Fruit fly (Drosophila melanogaster) whole organism: ENCODE data around the gene ETHR.

ENCODE experiments used
- CG8478 ChIP-seq: fragments of >200 bp; optimal IDR thresholded peaks from 2 replicates; lab custom pipeline; 2018; ENCODE audit warnings: inconsistent platforms
- EcR ChIP-seq, 2 experiments: fragments of >200 bp; optimal IDR thresholded peaks; 2 replicates each; lab custom pipeline; 2017; ENCODE audit warnings: missing biosample characterization in 2 of 2, missing genetic modification characterization in 2 of 2, missing genetic modification reagents in 2 of 2
- psq ChIP-seq: fragments of >200 bp; optimal IDR thresholded peaks from 2 replicates; lab custom pipeline; 2017

dm6 chr3R:21224230-21224629, 22.6 kb upstream of the ETHR start:
- no peak for TF ChIP-seq psq (lab: Kevin White, UChicago)
- TF ChIP-seq EcR (GFP tag; optimal IDR thresholded peaks at IDR 0.05; lab: Kevin White, UChicago): no peak
- TF ChIP-seq CG8478 (lab: Kevin White, UChicago): no peak
